Fruit fly (Drosophila melanogaster) whole organism, embryonic: ENCODE data around the gene Rab26.

ENCODE experiments used
- GATAe ChIP-seq: fragments of 200-800 bp; sonication (Bioruptor generic); conservative IDR thresholded peaks from 2 replicates; pipeline ENCODE4 v1.3.6; 2022; ENCODE audit warnings: missing biosample characterization, missing genetic modification characterization
- Oaz ChIP-seq: fragments of 200-800 bp; sonication (Bioruptor generic); IDR thresholded peaks from 2 replicates; pipeline ENCODE4 v1.3.6; 2022; ENCODE audit warnings: missing biosample characterization, missing genetic modification characterization

- TF ChIP-seq Oaz (GFP tag; lab: Robert Waterston, UW) (no peak), GATAe (no peak)
Observed at dm6 chr3L:21273504-21273903, 45.1 kb upstream of the Rab26 start.
